Fruit fly (Drosophila melanogaster): ENCODE measurements around the gene CG5614.
A peak's percentile ranks its signal among the peaks of the same experiment; 100 is the strongest.

- TF ChIP-seq CG8478 (optimal IDR thresholded peaks at IDR 0.05) (no peak), CTCF (optimal IDR thresholded peaks at IDR 0.05) (peak; percentile 80 to 86)
Observed at dm6 chr3R:15730629-15731028, 49.0 kb upstream of the CG5614 start.
